Worm (Caenorhabditis elegans) whole organism, L4 larva: ENCODE measurements around the gene mrpl-22.

Experiments
- F10B5.3 ChIP-seq: sonication (generic microtip); optimal IDR thresholded peaks from 2 replicates; lab custom pipeline; 2016; ENCODE audit warnings: mild to moderate bottlenecking, missing genetic modification characterization, missing compliant biosample characterization
- T26A8.4 ChIP-seq: fragments of 200-800 bp; sonication (Bioruptor generic); IDR thresholded peaks from 2 replicates; pipeline ENCODE4 v1.3.6; 2022; ENCODE audit warnings: missing genetic modification characterization, missing compliant biosample characterization
- Y48G9A.11 ChIP-seq: fragments of 200-800 bp; sonication (Bioruptor generic); IDR thresholded peaks from 2 replicates; pipeline ENCODE4 v1.3.6; 2022; ENCODE audit warnings: missing genetic modification reagents, missing genetic modification characterization, missing compliant biosample characterization
- Y5F2A.4 ChIP-seq: fragments of 200-800 bp; sonication (Bioruptor generic); optimal IDR thresholded peaks from 2 replicates; lab custom pipeline; 2018; ENCODE audit warnings: mild to moderate bottlenecking, missing genetic modification characterization, missing compliant biosample characterization
- ZK337.2 ChIP-seq: fragments of 200-800 bp; sonication (Bioruptor generic); IDR thresholded peaks from 2 replicates; pipeline ENCODE4 v1.3.6; 2022; ENCODE audit warnings: missing genetic modification reagents, missing genetic modification characterization, missing compliant biosample characterization
- ZK546.5 ChIP-seq, 2 experiments: sonication (generic microtip); optimal IDR thresholded peaks; 2 replicates each; lab custom pipeline; 2017; ENCODE audit warnings: missing biosample characterization in 2 of 2, missing genetic modification characterization in 2 of 2
- aha-1 ChIP-seq: fragments of 150-350 bp; peaks from one replicate; lab custom pipeline; 2014; ENCODE audit warnings: missing biosample characterization, missing genetic modification characterization
- aly-2 ChIP-seq: sonication (generic microtip); optimal IDR thresholded peaks from 2 replicates; lab custom pipeline; 2018; ENCODE audit warnings: missing biosample characterization, missing genetic modification characterization
- ceh-20 ChIP-seq: fragments of 200-800 bp; sonication (Bioruptor generic); IDR thresholded peaks from 2 replicates; pipeline ENCODE4 v1.3.6; 2022; ENCODE audit warnings: missing genetic modification reagents, missing genetic modification characterization, missing compliant biosample characterization
- cey-2 ChIP-seq: sonication (generic microtip); optimal IDR thresholded peaks from 3 replicates; lab custom pipeline; 2017; ENCODE audit warnings: missing genetic modification characterization, mild to moderate bottlenecking, missing compliant biosample characterization, antibody characterized with exemption, borderline replicate concordance; ENCODE audit not compliant: insufficient read depth
- ctbp-1 ChIP-seq: fragments of 200-800 bp; sonication (Bioruptor generic); IDR thresholded peaks from 2 replicates; pipeline ENCODE4 v1.3.6; 2022; ENCODE audit warnings: missing genetic modification reagents, missing genetic modification characterization, missing compliant biosample characterization
- daf-12 ChIP-seq: fragments of 150-350 bp; optimal IDR thresholded peaks from 2 replicates; lab custom pipeline; 2014; ENCODE audit warnings: missing biosample characterization, missing genetic modification reagents, missing genetic modification characterization
- daf-16 ChIP-seq, 3 experiments: sonication (generic microtip); optimal IDR thresholded peaks; 2 replicates each; lab custom pipeline; 2016 to 2017; ENCODE audit warnings: missing genetic modification characterization in 3 of 3, missing genetic modification reagents in 3 of 3, mild to moderate bottlenecking in 2 of 3, missing compliant biosample characterization in 2 of 3, missing biosample characterization in 1 of 3, moderate library complexity in 1 of 3
- daf-8 ChIP-seq: fragments of 200-800 bp; sonication (Bioruptor generic); IDR thresholded peaks from 2 replicates; pipeline ENCODE4 v1.3.6; 2022; ENCODE audit warnings: missing genetic modification characterization, missing compliant biosample characterization
- dmd-8 ChIP-seq: fragments of 200-800 bp; sonication (Bioruptor generic); IDR thresholded peaks from 2 replicates; pipeline ENCODE4 v1.3.6; 2022; ENCODE audit warnings: missing genetic modification characterization, missing compliant biosample characterization
- hlh-30 ChIP-seq: sonication (generic microtip); optimal IDR thresholded peaks from 2 replicates; lab custom pipeline; 2017; ENCODE audit warnings: antibody characterized with exemption, mild to moderate bottlenecking, missing genetic modification characterization, missing compliant biosample characterization; ENCODE audit not compliant: insufficient read depth
- hmg-1.1 ChIP-seq: fragments of 200-800 bp; sonication (Bioruptor generic); IDR thresholded peaks from 2 replicates; pipeline ENCODE4 v1.3.6; 2022; ENCODE audit warnings: missing genetic modification reagents, missing genetic modification characterization, missing compliant biosample characterization
- lin-1 ChIP-seq: fragments of 200-800 bp; sonication (Bioruptor generic); IDR thresholded peaks from 2 replicates; pipeline ENCODE4 v1.3.6; 2022; ENCODE audit warnings: missing genetic modification reagents, missing genetic modification characterization, missing compliant biosample characterization
- lin-38 ChIP-seq: fragments of 200-800 bp; sonication (Bioruptor generic); IDR thresholded peaks from 2 replicates; pipeline ENCODE4 v1.3.6; 2022; ENCODE audit warnings: missing genetic modification reagents, missing genetic modification characterization, missing compliant biosample characterization
- lin-39 ChIP-seq: fragments of 150-350 bp; optimal IDR thresholded peaks from 2 replicates; lab custom pipeline; 2014; ENCODE audit warnings: missing biosample characterization, missing genetic modification reagents, missing genetic modification characterization
- lsy-2 ChIP-seq, 2 experiments: fragments of 150-350 bp in 1 of 2; sonication (generic microtip) in 1 of 2; optimal IDR thresholded peaks; 2 replicates each; lab custom pipeline; 2014 to 2017; ENCODE audit warnings: missing biosample characterization in 2 of 2, missing genetic modification characterization in 2 of 2
- madf-5 ChIP-seq, 2 experiments: fragments of 200-800 bp; sonication (Bioruptor generic); IDR thresholded peaks; 2 replicates each; pipeline ENCODE4 v1.3.6; 2022; ENCODE audit warnings: missing compliant biosample characterization in 2 of 2, missing genetic modification characterization in 2 of 2
- mdl-1 ChIP-seq, 2 experiments: fragments of 150-350 bp in 1 of 2; sonication (generic microtip) in 1 of 2; optimal IDR thresholded peaks; 2 replicates each; lab custom pipeline; 2014 to 2017; ENCODE audit warnings: missing biosample characterization in 2 of 2, missing genetic modification characterization in 2 of 2
- mes-2 ChIP-seq: sonication (generic microtip); optimal IDR thresholded peaks from 2 replicates; lab custom pipeline; 2016; ENCODE audit warnings: missing genotype, mild to moderate bottlenecking, missing genetic modification characterization, missing compliant biosample characterization; ENCODE audit not compliant: poor library complexity, severe bottlenecking
- nhr-25 ChIP-seq: sonication (generic microtip); optimal IDR thresholded peaks from 2 replicates; lab custom pipeline; 2017; ENCODE audit warnings: missing genetic modification characterization, mild to moderate bottlenecking, missing compliant biosample characterization, antibody characterized with exemption, moderate library complexity, borderline replicate concordance; ENCODE audit not compliant: insufficient read depth
- nhr-28 ChIP-seq: fragments of 150-350 bp; optimal IDR thresholded peaks from 2 replicates; lab custom pipeline; 2014; ENCODE audit warnings: missing biosample characterization, missing genetic modification characterization
- nhr-41 ChIP-seq: fragments of 200-800 bp; sonication (Bioruptor generic); IDR thresholded peaks from 2 replicates; pipeline ENCODE4 v1.3.6; 2022; ENCODE audit warnings: missing genetic modification reagents, missing genetic modification characterization, missing compliant biosample characterization
- nhr-42 ChIP-seq: fragments of 200-800 bp; sonication (Bioruptor generic); IDR thresholded peaks from 2 replicates; pipeline ENCODE4 v1.3.6; 2022; ENCODE audit warnings: missing genetic modification characterization, missing compliant biosample characterization
- nhr-6 ChIP-seq: fragments of 150-350 bp; optimal IDR thresholded peaks from 2 replicates; lab custom pipeline; 2014; ENCODE audit warnings: missing biosample characterization, missing genetic modification characterization
- sdz-12 ChIP-seq: fragments of 200-800 bp; sonication (Bioruptor generic); optimal IDR thresholded peaks from 2 replicates; lab custom pipeline; 2018; ENCODE audit warnings: mild to moderate bottlenecking, missing genetic modification characterization, missing compliant biosample characterization
- set-16 ChIP-seq: fragments of 200-800 bp; sonication (Bioruptor generic); IDR thresholded peaks from 2 replicates; pipeline ENCODE4 v1.3.6; 2022; ENCODE audit warnings: missing genetic modification reagents, missing genetic modification characterization, missing compliant biosample characterization
- snpc-1.2 ChIP-seq: fragments of 200-800 bp; sonication (Bioruptor generic); IDR thresholded peaks from 2 replicates; pipeline ENCODE4 v1.3.6; 2022; ENCODE audit warnings: missing genetic modification reagents, missing genetic modification characterization, missing compliant biosample characterization
- snpc-4 ChIP-seq: fragments of 150-350 bp; optimal IDR thresholded peaks from 2 replicates; lab custom pipeline; 2014; ENCODE audit warnings: missing biosample characterization, missing genetic modification characterization
- unc-130 ChIP-seq: sonication (generic microtip); optimal IDR thresholded peaks from 2 replicates; lab custom pipeline; 2016; ENCODE audit warnings: missing genetic modification reagents, missing genetic modification characterization, missing compliant biosample characterization
- unc-62 ChIP-seq, 3 experiments: fragments of 150-350 bp in 1 of 3; sonication (generic microtip); optimal IDR thresholded peaks in 2 of 3; peaks in 1 of 3; 1 replicate in 1 of 3; 2 replicates in 2 of 3; lab custom pipeline; 2014 to 2017; ENCODE audit warnings: missing biosample characterization in 3 of 3, missing genetic modification characterization in 3 of 3, missing genetic modification reagents in 3 of 3, missing genotype in 1 of 3
- zip-11 ChIP-seq: fragments of 200-800 bp; sonication (Bioruptor generic); IDR thresholded peaks from 2 replicates; pipeline ENCODE4 v1.3.6; 2022; ENCODE audit warnings: missing genetic modification characterization, missing compliant biosample characterization

The mrpl-22 gene

DNA sequence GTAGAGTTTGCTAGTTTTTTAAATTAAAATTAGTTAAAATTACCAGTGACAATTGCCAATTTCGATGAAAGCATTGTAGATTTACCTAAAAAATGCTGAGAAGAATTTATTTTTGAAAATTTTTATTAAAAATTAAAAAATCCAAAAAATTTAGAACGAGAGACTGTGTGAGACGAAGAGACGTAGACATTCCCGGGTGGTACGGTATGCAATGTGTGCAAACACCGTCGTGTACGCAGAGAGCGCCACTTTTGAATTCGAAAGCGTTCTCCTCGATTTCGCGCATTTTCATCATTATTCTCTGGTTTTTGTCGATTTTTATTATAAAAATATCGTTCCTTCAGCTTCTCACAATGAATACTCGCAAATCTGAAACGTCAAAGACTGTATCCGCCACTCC is 27.5 kb downstream of the mrpl-22 start, which contains the start of the genes dhs-11 and orc-1 (continued):
- TF ChIP-seq lin-1 (GFP tag; lab: Robert Waterston, UW) (no peak), unc-130 (peak; percentile 32), T26A8.4 (no peak), daf-12 (no peak), lin-38 (GFP tag; lab: Robert Waterston, UW) (peak; percentile 69), sdz-12 (GFP tag; lab: Kevin White, UChicago) (no peak), ZK337.2 (GFP tag; lab: Robert Waterston, UW) (no peak), nhr-6 (tag; lab: Kevin White, UChicago) (peak; percentile 47), ctbp-1 (no peak), aha-1 (peak; percentile 67), nhr-28 (tag; lab: Kevin White, UChicago) (peak; percentile 9), hmg-1.1 (GFP tag; lab: Robert Waterston, UW) (0 out of 2 replicates have a peak, but pooled peaks have one; percentile 48), ceh-20 (no peak), set-16 (GFP tag; lab: Robert Waterston, UW) (no peak), zip-11 (GFP tag; lab: Robert Waterston, UW) (no peak), daf-8 (GFP tag; lab: Robert Waterston, UW) (no peak), hlh-30 (tag; lab: Kevin White, UChicago) (peak; percentile 12), ZK546.5 (tag; optimal IDR thresholded peaks at IDR 0.05; lab: Kevin White, UChicago) (no peak), cey-2 (tag; lab: Kevin White, UChicago) (no peak), nhr-41 (GFP tag; lab: Robert Waterston, UW) (no peak), Y5F2A.4 (GFP tag; lab: Kevin White, UChicago) (no peak), mdl-1 (tag; optimal IDR thresholded peaks at IDR 0.05; lab: Kevin White, UChicago) (no peak), aly-2 (tag; lab: Kevin White, UChicago) (no peak), madf-5 (GFP tag; IDR thresholded peaks at IDR 0.05; lab: Robert Waterston, UW) (no peak), unc-62 (GFP tag; optimal IDR thresholded peaks at IDR 0.05 in 1 of 2; lab: Kevin White, UChicago) (no peak), unc-62 (tag; optimal IDR thresholded peaks at IDR 0.05; lab: Kevin White, UChicago) (no peak)

DNA sequence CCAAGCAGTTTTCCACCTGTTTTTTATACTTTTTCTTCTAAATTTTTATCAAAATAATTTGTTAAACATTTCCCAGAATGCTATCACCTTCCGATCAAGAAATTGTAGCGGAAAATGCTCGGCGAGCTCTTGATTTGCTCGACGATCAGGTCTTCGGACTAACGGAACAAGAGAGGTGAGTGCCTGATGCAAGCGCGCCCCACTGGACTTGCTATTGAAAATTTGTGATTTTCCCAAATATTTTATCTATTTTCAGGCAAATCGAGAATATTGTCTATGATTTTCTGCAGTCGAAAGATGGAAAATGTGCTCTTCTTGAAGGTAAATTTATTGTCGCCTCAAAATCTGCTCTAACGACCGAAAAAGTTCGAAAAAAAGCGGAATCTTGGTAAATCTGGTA is 30.8 kb downstream of the mrpl-22 start, which contains the start of gene orc-4:
TSS of gene orc-4 (plus strand) at position 77 of the 400 bp plus-strand sequence.
- TF ChIP-seq daf-16 (GFP tag; optimal IDR thresholded peaks at IDR 0.05; lab: Kevin White, UChicago) (no peak), daf-16 (tag; optimal IDR thresholded peaks at IDR 0.05; lab: Kevin White, UChicago) (peak; percentile 16), lsy-2 (tag; optimal IDR thresholded peaks at IDR 0.05; lab: Kevin White, UChicago) (peak in 1 of 2 experiments; percentile 16), F10B5.3 (tag; lab: Kevin White, UChicago) (no peak), lin-38 (GFP tag; lab: Robert Waterston, UW) (peak; percentile 84), nhr-25 (no peak), mes-2 (tag; lab: Kevin White, UChicago) (peak; percentile 37)

DNA sequence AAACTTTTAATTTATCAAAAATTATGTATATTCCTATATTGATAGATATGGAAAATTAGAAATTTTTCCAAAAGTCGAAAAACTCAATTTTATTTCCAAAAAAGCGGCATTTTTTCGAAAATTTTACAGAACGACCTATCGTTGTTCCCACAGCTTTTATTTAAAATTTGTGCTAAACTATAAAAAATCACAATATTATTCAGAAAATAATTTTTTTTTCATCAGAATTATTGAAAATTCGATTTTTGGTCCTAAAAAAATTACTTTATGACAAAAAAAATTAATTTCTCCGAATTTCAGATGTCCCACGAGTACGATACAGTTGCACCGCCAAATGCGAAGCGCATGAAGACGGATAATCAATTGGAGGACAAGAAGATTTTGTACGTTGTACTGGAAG is 34.0 kb downstream of the mrpl-22 start, which contains the start of gene emg-1:
TSS of gene emg-1 (plus strand) at position 301 of the 400 bp plus-strand sequence.
- TF ChIP-seq snpc-4 (tag; lab: Kevin White, UChicago): no peak
- TF ChIP-seq snpc-1.2 (GFP tag; lab: Robert Waterston, UW): no peak
- TF ChIP-seq Y48G9A.11 (GFP tag; lab: Robert Waterston, UW): no peak
- TF ChIP-seq nhr-42: no peak
- TF ChIP-seq lin-39 (tag; lab: Kevin White, UChicago): no peak
- TF ChIP-seq dmd-8 (GFP tag; lab: Robert Waterston, UW): no peak
